Fruit fly (Drosophila melanogaster) whole organism, embryonic: Measurements from ENCODE around the gene CG7135.

Source experiments
- Awh ChIP-seq: fragments of 200-800 bp; sonication (Bioruptor generic); IDR thresholded peaks from 2 replicates; pipeline ENCODE4, ENCODE4 v1.3.6; 2022; ENCODE audit warnings: missing biosample characterization, missing genetic modification characterization
- BEAF-32 ChIP-seq: fragments of 200-800 bp; sonication (Bioruptor generic); optimal IDR thresholded peaks from 3 replicates; lab custom pipeline; 2017; ENCODE audit warnings: missing biosample characterization, missing genetic modification characterization, mild to moderate bottlenecking, moderate library complexity, missing genetic modification reagents
- CG10654 ChIP-seq: fragments of 200-800 bp; sonication (Bioruptor generic); optimal IDR thresholded peaks from 2 replicates; lab custom pipeline; 2016; ENCODE audit warnings: missing biosample characterization, missing genetic modification characterization
- CG13287 ChIP-seq: fragments of 200-800 bp; sonication (Bioruptor generic); IDR thresholded peaks from 2 replicates; pipeline ENCODE4 v1.3.6; 2022; ENCODE audit warnings: missing biosample characterization, missing genetic modification characterization; ENCODE audit not compliant: partially characterized antibody
- CG15011 ChIP-seq: fragments of 200-800 bp; sonication (Bioruptor generic); optimal IDR thresholded peaks from 3 replicates; lab custom pipeline; 2018; ENCODE audit warnings: missing biosample characterization, mild to moderate bottlenecking, missing genetic modification characterization
- CG1603 ChIP-seq: fragments of 200-800 bp; sonication (Bioruptor generic); optimal IDR thresholded peaks from 2 replicates; lab custom pipeline; 2019; ENCODE audit warnings: missing biosample characterization, mild to moderate bottlenecking, missing genetic modification characterization, moderate library complexity
- CG16863 ChIP-seq: fragments of 200-800 bp; sonication (Bioruptor generic); optimal IDR thresholded peaks from 3 replicates; lab custom pipeline; 2016; ENCODE audit warnings: missing biosample characterization, missing genetic modification characterization
- CG18011 ChIP-seq: fragments of 200-800 bp; sonication (Bioruptor generic); optimal IDR thresholded peaks from 2 replicates; lab custom pipeline; 2017; ENCODE audit warnings: missing biosample characterization, missing genetic modification characterization, mild to moderate bottlenecking, moderate library complexity, missing genotype
- CG2678 ChIP-seq: fragments of 200-800 bp; sonication (Bioruptor generic); optimal IDR thresholded peaks from 3 replicates; lab custom pipeline; 2019; ENCODE audit warnings: missing biosample characterization, mild to moderate bottlenecking, missing genetic modification characterization, moderate library complexity
- CG31441 ChIP-seq: fragments of 200-800 bp; sonication (Bioruptor generic); IDR thresholded peaks from 2 replicates; pipeline ENCODE4 v1.3.6; 2022; ENCODE audit warnings: missing biosample characterization, missing genetic modification characterization
- CG34224 ChIP-seq: fragments of 200-800 bp; sonication (Bioruptor generic); IDR thresholded peaks from 3 replicates; pipeline ENCODE4 v1.3.6; 2022; ENCODE audit warnings: missing biosample characterization, missing genetic modification characterization; ENCODE audit not compliant: partially characterized antibody
- CG34376 ChIP-seq: fragments of 200-800 bp; sonication (Bioruptor generic); optimal IDR thresholded peaks from 2 replicates; lab custom pipeline; 2018; ENCODE audit warnings: missing biosample characterization, mild to moderate bottlenecking, missing genetic modification characterization
- CG4404 ChIP-seq: fragments of 200-800 bp; sonication (Bioruptor generic); IDR thresholded peaks from 2 replicates; pipeline ENCODE4 v1.3.6; 2022; ENCODE audit warnings: missing biosample characterization, missing genetic modification characterization
- CG8765 ChIP-seq: fragments of 200-800 bp; sonication (Bioruptor generic); IDR thresholded peaks from 2 replicates; pipeline ENCODE4 v1.3.6; 2022; ENCODE audit warnings: missing biosample characterization, missing genetic modification characterization
- CG9932 ChIP-seq: fragments of 200-800 bp; sonication (Bioruptor generic); IDR thresholded peaks from 2 replicates; pipeline ENCODE4 v1.3.6; 2022; ENCODE audit warnings: missing biosample characterization, missing genetic modification characterization
- Chrac-16 ChIP-seq: fragments of 200-800 bp; sonication (Bioruptor generic); optimal IDR thresholded peaks from 3 replicates; lab custom pipeline; 2016; ENCODE audit warnings: missing biosample characterization, missing genetic modification characterization
- D ChIP-seq, 2 experiments: fragments of 200-800 bp in 1 of 2; fragments of >200 bp in 1 of 2; sonication (Bioruptor generic) in 1 of 2; optimal IDR thresholded peaks; 2 replicates in 1 of 2; 3 replicates in 1 of 2; lab custom pipeline; 2017; ENCODE audit warnings: mild to moderate bottlenecking in 1 of 2, missing biosample characterization in 1 of 2, missing genetic modification characterization in 1 of 2, missing genetic modification reagents in 1 of 2
- Doc3 ChIP-seq: fragments of 200-800 bp; sonication (Bioruptor generic); IDR thresholded peaks from 3 replicates; pipeline ENCODE4 v1.3.6; 2022; ENCODE audit warnings: missing biosample characterization, missing genetic modification characterization; ENCODE audit not compliant: partially characterized antibody
- Drgx ChIP-seq: fragments of 200-800 bp; sonication (Bioruptor generic); IDR thresholded peaks from 2 replicates; pipeline ENCODE4 v1.3.6; 2022; ENCODE audit warnings: missing biosample characterization, missing genetic modification characterization
- GATAe ChIP-seq: fragments of 200-800 bp; sonication (Bioruptor generic); conservative IDR thresholded peaks from 2 replicates; pipeline ENCODE4 v1.3.6; 2022; ENCODE audit warnings: missing biosample characterization, missing genetic modification characterization
- HLH3B ChIP-seq: fragments of 200-800 bp; sonication (Bioruptor generic); IDR thresholded peaks from 2 replicates; pipeline ENCODE4 v1.3.6; 2022; ENCODE audit warnings: missing biosample characterization, missing genetic modification characterization
- Hand ChIP-seq: fragments of 200-800 bp; sonication (Bioruptor generic); optimal IDR thresholded peaks from 2 replicates; lab custom pipeline; 2017; ENCODE audit warnings: mild to moderate bottlenecking, missing biosample characterization, missing genetic modification reagents, missing genetic modification characterization
- HmgD ChIP-seq: fragments of 200-800 bp; sonication (Bioruptor generic); optimal IDR thresholded peaks from 3 replicates; lab custom pipeline; 2016; ENCODE audit warnings: missing biosample characterization, missing genetic modification characterization
- Hr3 ChIP-seq: fragments of 200-800 bp; sonication (Bioruptor generic); optimal IDR thresholded peaks from 3 replicates; lab custom pipeline; 2016; ENCODE audit warnings: missing biosample characterization, missing genetic modification characterization
- MBD-R2 ChIP-seq: fragments of 200-800 bp; sonication (Bioruptor generic); IDR thresholded peaks from 2 replicates; pipeline ENCODE4 v1.3.6; 2022; ENCODE audit warnings: missing biosample characterization, missing genetic modification characterization
- Med ChIP-seq: fragments of 200-800 bp; sonication (Bioruptor generic); peaks from one replicate; lab custom pipeline; 2016; ENCODE audit warnings: missing biosample characterization, missing genetic modification characterization, mild to moderate bottlenecking, inconsistent platforms, moderate library complexity
- Oaz ChIP-seq: fragments of 200-800 bp; sonication (Bioruptor generic); IDR thresholded peaks from 2 replicates; pipeline ENCODE4 v1.3.6; 2022; ENCODE audit warnings: missing biosample characterization, missing genetic modification characterization
- Spps ChIP-seq: fragments of 200-800 bp; sonication (Bioruptor generic); optimal IDR thresholded peaks from 2 replicates; lab custom pipeline; 2018; ENCODE audit warnings: missing biosample characterization, mild to moderate bottlenecking, missing genetic modification characterization
- amos ChIP-seq: fragments of 200-800 bp; sonication (Bioruptor generic); IDR thresholded peaks from 2 replicates; pipeline ENCODE4 v1.3.6; 2022; ENCODE audit warnings: missing biosample characterization, missing genetic modification characterization; ENCODE audit not compliant: partially characterized antibody
- ash1 ChIP-seq: fragments of 200-800 bp; sonication (Bioruptor generic); optimal IDR thresholded peaks from 2 replicates; lab custom pipeline; 2018; ENCODE audit warnings: missing biosample characterization, mild to moderate bottlenecking, missing genetic modification characterization
- crol ChIP-seq: fragments of 200-800 bp; sonication (Bioruptor generic); IDR thresholded peaks from 2 replicates; pipeline ENCODE4 v1.3.6; 2022; ENCODE audit warnings: missing biosample characterization, missing genetic modification characterization
- dmrt11E ChIP-seq: fragments of 200-800 bp; sonication (Bioruptor generic); optimal IDR thresholded peaks from 3 replicates; lab custom pipeline; 2018; ENCODE audit warnings: missing biosample characterization, mild to moderate bottlenecking, missing genetic modification characterization, moderate library complexity
- dmrt99B ChIP-seq: fragments of 200-800 bp; sonication (Bioruptor generic); optimal IDR thresholded peaks from 2 replicates; lab custom pipeline; 2018; ENCODE audit warnings: missing biosample characterization, mild to moderate bottlenecking, missing genetic modification characterization, moderate library complexity
- fd64A ChIP-seq: fragments of 200-800 bp; sonication (Bioruptor generic); optimal IDR thresholded peaks from 3 replicates; lab custom pipeline; 2018; ENCODE audit warnings: missing biosample characterization, mild to moderate bottlenecking, missing genetic modification characterization
- gcm ChIP-seq: fragments of 200-800 bp; sonication (Bioruptor generic); optimal IDR thresholded peaks from 2 replicates; lab custom pipeline; 2019; ENCODE audit warnings: missing biosample characterization, mild to moderate bottlenecking, missing genetic modification characterization, moderate library complexity
- ind ChIP-seq: fragments of 200-800 bp; sonication (Bioruptor generic); optimal IDR thresholded peaks from 3 replicates; lab custom pipeline; 2016; ENCODE audit warnings: missing biosample characterization, missing genetic modification characterization
- kay ChIP-seq: fragments of 200-800 bp; sonication (Bioruptor generic); optimal IDR thresholded peaks from 2 replicates; lab custom pipeline; 2016; ENCODE audit warnings: missing biosample characterization, missing genetic modification characterization
- luna ChIP-seq: fragments of 200-800 bp; sonication (Bioruptor generic); optimal IDR thresholded peaks from 2 replicates; lab custom pipeline; 2016; ENCODE audit warnings: missing biosample characterization, missing genetic modification characterization
- onecut ChIP-seq: fragments of 200-800 bp; sonication (Bioruptor generic); IDR thresholded peaks from 2 replicates; pipeline ENCODE4 v1.3.6; 2022; ENCODE audit warnings: missing biosample characterization, missing genetic modification characterization
- peb ChIP-seq: fragments of 200-800 bp; sonication (Bioruptor generic); IDR thresholded peaks from 2 replicates; pipeline ENCODE4 v1.3.6; 2022; ENCODE audit warnings: missing biosample characterization, missing genetic modification characterization
- pnt ChIP-seq: fragments of 200-800 bp; sonication (Bioruptor generic); optimal IDR thresholded peaks from 3 replicates; lab custom pipeline; 2016; ENCODE audit warnings: missing biosample characterization, missing genetic modification characterization
- pum ChIP-seq: fragments of 200-800 bp; sonication (Bioruptor generic); optimal IDR thresholded peaks from 2 replicates; lab custom pipeline; 2016; ENCODE audit warnings: missing biosample characterization, missing genetic modification characterization
- scrt ChIP-seq: fragments of 200-800 bp; sonication (Bioruptor generic); optimal IDR thresholded peaks from 2 replicates; lab custom pipeline; 2018; ENCODE audit warnings: missing biosample characterization, mild to moderate bottlenecking, missing genetic modification characterization, moderate library complexity
- sima ChIP-seq: fragments of 200-800 bp; sonication (Bioruptor generic); optimal IDR thresholded peaks from 2 replicates; lab custom pipeline; 2016; ENCODE audit warnings: missing biosample characterization, missing genetic modification characterization
- tgo ChIP-seq: fragments of 200-800 bp; sonication (Bioruptor generic); IDR thresholded peaks from 3 replicates; pipeline ENCODE4 v1.3.6; 2022; ENCODE audit warnings: missing biosample characterization, missing genetic modification characterization
- trem ChIP-seq: fragments of 200-800 bp; optimal IDR thresholded peaks from 3 replicates; lab custom pipeline; 2019; ENCODE audit warnings: missing biosample characterization, mild to moderate bottlenecking, missing genetic modification characterization, moderate library complexity
- ttk ChIP-seq: fragments of 200-800 bp; sonication (Bioruptor generic); IDR thresholded peaks from 2 replicates; pipeline ENCODE4 v2.1.2; 2022; ENCODE audit warnings: missing biosample characterization, missing genetic modification characterization
- tup ChIP-seq: fragments of 200-800 bp; sonication (Bioruptor generic); optimal IDR thresholded peaks from 2 replicates; lab custom pipeline; 2016; ENCODE audit warnings: missing biosample characterization, mild to moderate bottlenecking, missing genetic modification characterization, moderate library complexity
- tx ChIP-seq: fragments of 200-800 bp; sonication (Bioruptor generic); optimal IDR thresholded peaks from 2 replicates; lab custom pipeline; 2016; ENCODE audit warnings: missing biosample characterization, missing genetic modification characterization
- vnd ChIP-seq: fragments of 200-800 bp; sonication (Bioruptor generic); IDR thresholded peaks from 3 replicates; pipeline ENCODE4 v1.3.6; 2022; ENCODE audit warnings: missing biosample characterization, missing genetic modification characterization; ENCODE audit not compliant: partially characterized antibody
- zen2 ChIP-seq: fragments of 200-800 bp; sonication (Bioruptor generic); IDR thresholded peaks from 3 replicates; pipeline ENCODE4 v1.3.6; 2022; ENCODE audit warnings: missing biosample characterization, missing genetic modification characterization; ENCODE audit not compliant: partially characterized antibody

The CG7135 gene

dm6 chrX:18090333-18090732 lies 13.1 kb upstream of the CG7135 start, which contains the start of gene Swt1:
Swt1 (minus strand) TSS chrX:18090509.
- TF ChIP-seq scrt (no peak), fd64A (GFP tag; lab: Kevin White, UChicago) (no peak), zen2 (GFP tag; lab: Robert Waterston, UW) (peak; percentile 89), gcm (GFP tag; lab: Kevin White, UChicago) (no peak), trem (tag; lab: Kevin White, UChicago) (peak; percentile 38), ttk (GFP tag; lab: Robert Waterston, UW) (no peak), Drgx (GFP tag; lab: Robert Waterston, UW) (no peak), D (optimal IDR thresholded peaks at IDR 0.05; lab: Kevin White, UChicago) (no peak), D (GFP tag; optimal IDR thresholded peaks at IDR 0.05; lab: Kevin White, UChicago) (no peak), peb (GFP tag; lab: Robert Waterston, UW) (no peak), CG8765 (no peak), amos (GFP tag; lab: Robert Waterston, UW) (peak; percentile 94), dmrt11E (tag; lab: Kevin White, UChicago) (no peak), tx (no peak), MBD-R2 (GFP tag; lab: Robert Waterston, UW) (peak; percentile 65), vnd (GFP tag; lab: Robert Waterston, UW) (peak; percentile 88), CG4404 (GFP tag; lab: Robert Waterston, UW) (no peak), CG16863 (GFP tag; lab: Kevin White, UChicago) (no peak), luna (GFP tag; lab: Kevin White, UChicago) (no peak), CG1603 (tag; lab: Kevin White, UChicago) (peak; percentile 44), Doc3 (GFP tag; lab: Robert Waterston, UW) (peak; percentile 88), CG31441 (no peak), CG34224 (GFP tag; lab: Robert Waterston, UW) (peak; percentile 94), Awh (GFP tag; lab: Robert Waterston, UW) (no peak), tup (GFP tag; lab: Kevin White, UChicago) (no peak), crol (no peak), sima (GFP tag; lab: Kevin White, UChicago) (no peak), kay (no peak), pnt (no peak), CG10654 (GFP tag; lab: Kevin White, UChicago) (no peak), Oaz (GFP tag; lab: Robert Waterston, UW) (no peak), tgo (GFP tag; lab: Robert Waterston, UW) (no peak), HmgD (GFP tag; lab: Kevin White, UChicago) (no peak), CG2678 (tag; lab: Kevin White, UChicago) (no peak), CG13287 (GFP tag; lab: Robert Waterston, UW) (peak; percentile 90), HLH3B (GFP tag; lab: Robert Waterston, UW) (no peak), BEAF-32 (GFP tag; lab: Kevin White, UChicago) (peak; percentile 81), Spps (tag; lab: Kevin White, UChicago) (no peak), GATAe (GFP tag; lab: Robert Waterston, UW) (no peak), Med (GFP tag; lab: Kevin White, UChicago) (peak; percentile 81), onecut (GFP tag; lab: Robert Waterston, UW) (no peak), CG34376 (GFP tag; lab: Kevin White, UChicago) (no peak), CG18011 (GFP tag; lab: Kevin White, UChicago) (no peak), Hand (GFP tag; lab: Kevin White, UChicago) (no peak), dmrt99B (tag; lab: Kevin White, UChicago) (no peak), CG9932 (GFP tag; lab: Robert Waterston, UW) (0 out of 2 replicates have a peak, but pooled peaks have one; percentile 28), Chrac-16 (GFP tag; lab: Kevin White, UChicago) (no peak), pum (GFP tag; lab: Kevin White, UChicago) (no peak), Hr3 (GFP tag; lab: Kevin White, UChicago) (no peak), ind (no peak), CG15011 (GFP tag; lab: Kevin White, UChicago) (no peak), ash1 (no peak)
